Worm (Caenorhabditis elegans) whole organism, L4 larva: Measurements from ENCODE around the gene R11F4.1.

Experiments used
- F26F4.8 ChIP-seq: fragments of 200-800 bp; sonication (Bioruptor generic); conservative IDR thresholded peaks from 2 replicates; pipeline ENCODE4 v1.3.6; 2022; ENCODE audit warnings: missing genetic modification characterization, missing compliant biosample characterization
- arid-1 ChIP-seq: fragments of 200-800 bp; sonication (Bioruptor generic); conservative IDR thresholded peaks from 2 replicates; pipeline ENCODE4 v1.3.6; 2022; ENCODE audit warnings: missing genetic modification reagents, missing genetic modification characterization, missing compliant biosample characterization
- fkh-10 ChIP-seq: fragments of 150-350 bp; optimal IDR thresholded peaks from 2 replicates; lab custom pipeline; 2014; ENCODE audit warnings: missing biosample characterization, missing genetic modification reagents, missing genetic modification characterization
- fos-1 ChIP-seq: fragments of 150-350 bp; optimal IDR thresholded peaks from 2 replicates; lab custom pipeline; 2014; ENCODE audit warnings: missing biosample characterization, missing genetic modification characterization
- madf-9 ChIP-seq: fragments of 200-800 bp; sonication (Bioruptor generic); conservative IDR thresholded peaks from 2 replicates; pipeline ENCODE4 v1.3.6; 2022; ENCODE audit warnings: missing genetic modification reagents, missing genetic modification characterization, missing compliant biosample characterization
- nhr-102 ChIP-seq: sonication (generic microtip); optimal IDR thresholded peaks from 2 replicates; lab custom pipeline; 2016; ENCODE audit warnings: mild to moderate bottlenecking, missing genetic modification characterization, moderate library complexity, missing compliant biosample characterization
- nhr-11 ChIP-seq: fragments of 150-350 bp; optimal IDR thresholded peaks from 2 replicates; lab custom pipeline; 2014; ENCODE audit warnings: missing biosample characterization, missing genetic modification characterization
- snpc-4 ChIP-seq: fragments of 150-350 bp; optimal IDR thresholded peaks from 2 replicates; lab custom pipeline; 2014; ENCODE audit warnings: missing biosample characterization, missing genetic modification characterization

DNA sequence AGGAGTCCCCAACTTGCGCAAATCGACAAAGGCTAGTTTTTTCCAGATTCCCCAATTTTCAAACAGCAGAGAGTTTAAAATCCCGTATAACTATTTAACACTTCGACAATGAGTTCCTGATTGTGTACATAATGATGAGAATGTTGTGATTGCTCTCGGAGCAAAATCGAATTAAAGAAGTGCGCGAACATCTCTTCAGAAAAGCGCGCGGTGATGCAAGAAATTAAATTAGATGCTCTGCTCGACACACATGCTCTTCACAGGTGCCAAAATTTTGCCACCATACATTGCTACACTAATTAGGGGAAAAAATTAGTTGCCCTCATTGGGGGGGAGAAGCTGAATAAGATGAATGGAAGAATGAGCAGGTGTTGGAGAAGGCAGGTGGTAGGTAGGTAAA is 37.7 kb downstream of the R11F4.1 start:
- no peak for TF ChIP-seq madf-9 (GFP tag; lab: Robert Waterston, UW)
- no peak for TF ChIP-seq snpc-4 (tag; lab: Kevin White, UChicago)
- TF ChIP-seq fkh-10 (GFP tag; lab: Kevin White, UChicago) = no peak
- no peak for TF ChIP-seq fos-1 (tag; lab: Kevin White, UChicago)
- no peak for TF ChIP-seq arid-1 (GFP tag; lab: Robert Waterston, UW)
- TF ChIP-seq F26F4.8 (GFP tag; lab: Robert Waterston, UW) = no peak
- TF ChIP-seq nhr-102 (tag; lab: Kevin White, UChicago) = no peak
- no peak for TF ChIP-seq nhr-11 (tag; lab: Kevin White, UChicago)
